Worm (Caenorhabditis elegans): ENCODE data around the gene F49H12.2.

Gene F49H12.2

DNA sequence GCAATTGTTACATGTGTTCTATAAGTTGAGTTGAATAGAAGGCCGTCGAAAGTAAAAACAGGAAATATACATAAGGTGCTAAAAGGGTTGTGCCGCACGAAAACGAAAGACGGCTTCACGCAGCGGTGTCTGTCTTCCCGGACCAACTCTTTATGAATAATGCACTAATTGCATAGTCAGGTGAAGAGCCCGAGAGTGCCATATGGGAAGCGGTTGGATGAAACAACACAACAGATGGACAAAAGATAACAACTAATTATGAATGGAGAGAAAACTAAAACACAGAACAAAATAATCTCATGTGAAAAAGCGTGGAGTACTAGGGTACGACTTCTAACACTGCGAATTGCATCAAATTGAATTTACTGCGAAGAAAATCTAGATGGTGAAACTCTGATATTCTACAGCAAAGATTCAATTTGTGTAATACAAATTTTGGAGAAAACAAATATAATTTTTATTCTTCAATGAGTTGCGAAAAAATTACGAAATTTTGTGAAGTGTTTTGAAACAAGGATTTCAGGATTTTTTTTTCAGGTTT lies 36.2 kb upstream of the F49H12.2 start:
- TF ChIP-seq mep-1 (tag; optimal IDR thresholded peaks at IDR 0.05) (peak; percentile 11), sptf-1 (tag; optimal IDR thresholded peaks at IDR 0.05) (no peak), ces-1 (GFP tag; optimal IDR thresholded peaks at IDR 0.05) (peak; percentile 88), cnd-1 (tag; optimal IDR thresholded peaks at IDR 0.05) (peak; percentile 76), nhr-2 (tag; optimal IDR thresholded peaks at IDR 0.05) (no peak), bed-3 (GFP tag; optimal IDR thresholded peaks at IDR 0.05) (no peak), lin-32 (GFP tag; optimal IDR thresholded peaks at IDR 0.05) (peak; percentile 90)

DNA sequence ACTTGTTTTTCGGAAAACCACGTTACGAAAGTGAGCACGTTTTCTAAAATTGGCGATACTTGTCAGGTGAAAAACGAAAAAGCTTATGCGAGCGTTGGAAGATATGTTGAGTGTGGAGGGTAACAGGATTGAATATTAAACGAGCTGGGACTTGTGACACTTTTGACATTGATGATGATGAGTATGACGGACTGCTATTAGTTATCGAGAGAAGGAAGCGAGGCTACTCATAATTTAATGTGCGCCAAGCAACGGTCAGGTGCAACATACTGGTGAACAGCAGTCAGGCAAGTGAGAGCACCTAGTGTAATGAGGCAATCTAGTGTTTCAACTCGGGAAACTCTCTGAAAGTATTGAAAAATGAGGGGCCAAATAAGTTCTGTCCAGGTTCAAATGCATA lies 34.9 kb upstream of the F49H12.2 start:
- TF ChIP-seq unc-62 (GFP tag; optimal IDR thresholded peaks at IDR 0.05) (peak; percentile 92), hlh-1 (tag; optimal IDR thresholded peaks at IDR 0.05) (peak; percentile 80), ham-2 (GFP tag; optimal IDR thresholded peaks at IDR 0.05) (no peak)

DNA sequence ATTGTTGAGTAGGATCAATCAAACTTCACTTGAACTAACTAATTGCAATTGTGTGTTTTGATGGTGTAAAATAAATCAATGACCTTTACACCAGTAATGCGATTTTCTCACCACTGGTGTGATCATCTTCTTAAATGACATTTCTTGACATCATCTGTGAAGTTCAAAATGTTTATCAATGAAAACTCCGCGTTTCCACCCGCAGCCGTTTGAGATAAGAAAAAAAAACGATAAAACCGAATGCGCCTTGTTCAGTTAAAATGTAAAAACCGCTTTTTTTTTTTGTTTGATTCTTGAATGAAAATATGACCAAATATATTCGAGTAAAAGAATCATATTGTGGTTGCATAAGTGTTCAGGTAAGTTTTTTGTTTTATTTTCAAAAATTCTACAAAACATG lies 33.5 kb upstream of the F49H12.2 start, which contains the start of gene Y102A11A.1:
TSS of gene Y102A11A.1 (plus strand) at position 223 of the 400 bp plus-strand sequence.
- no peak for TF ChIP-seq cnd-1 (tag; optimal IDR thresholded peaks at IDR 0.05)
- TF ChIP-seq snpc-4 (tag; optimal IDR thresholded peaks at IDR 0.05) = no peak

DNA sequence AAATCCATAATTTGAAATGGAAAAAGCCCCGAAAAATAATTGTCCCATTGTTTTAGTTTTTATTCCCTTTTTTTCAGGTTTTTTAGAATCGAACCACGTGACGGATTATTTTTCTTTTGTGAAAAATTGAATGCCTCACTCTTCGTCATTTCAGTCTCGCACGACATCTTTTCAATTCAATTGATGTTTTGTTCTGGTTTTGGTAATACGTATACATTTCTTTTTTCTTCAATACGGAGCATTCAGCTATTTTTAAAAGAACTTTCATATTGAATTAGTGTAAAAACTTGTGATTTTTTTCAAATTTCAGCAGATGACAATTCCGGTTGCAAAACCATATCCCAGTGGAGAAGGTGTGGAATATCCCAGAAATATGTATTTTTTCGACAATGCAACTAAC lies 20.4 kb upstream of the F49H12.2 start, which contains the start of gene F49H12.7:
TSS of gene F49H12.7 (plus strand) at position 301 of the 400 bp plus-strand sequence.
- no peak for TF ChIP-seq zip-8 (tag; optimal IDR thresholded peaks at IDR 0.05)
- TF ChIP-seq sem-2 (GFP tag; optimal IDR thresholded peaks at IDR 0.05) = no peak
- TF ChIP-seq elt-1 (tag; optimal IDR thresholded peaks at IDR 0.05; ENCODE audit: borderline replicate concordance, insufficient read depth) = no peak

DNA sequence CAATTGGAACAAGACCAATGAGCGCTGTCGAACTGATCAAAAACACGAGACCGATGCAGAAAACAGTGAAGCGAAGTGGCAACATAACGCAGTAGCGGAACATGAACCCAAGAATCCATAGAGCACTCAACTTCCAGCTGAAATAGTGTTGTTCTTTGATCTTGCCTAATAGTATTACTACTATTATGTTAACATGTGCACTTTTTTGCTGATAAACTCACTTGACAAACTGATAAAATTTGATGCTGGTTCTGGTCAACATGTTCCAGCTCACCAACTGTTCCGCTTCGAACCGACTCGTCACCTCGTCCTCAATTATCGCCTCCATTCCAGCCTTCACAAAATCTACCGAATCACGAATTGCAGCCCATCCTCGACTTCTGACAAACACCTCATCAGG lies 16.8 kb upstream of the F49H12.2 start:
- TF ChIP-seq ces-1 (GFP tag; optimal IDR thresholded peaks at IDR 0.05) (no peak), ztf-11 (tag; optimal IDR thresholded peaks at IDR 0.05) (no peak), mls-2 (tag; optimal IDR thresholded peaks at IDR 0.05) (no peak), unc-120 (tag; optimal IDR thresholded peaks at IDR 0.05; ENCODE audit: poor library complexity, severe bottlenecking) (no peak), ceh-43 (GFP tag; optimal IDR thresholded peaks at IDR 0.05) (no peak), flh-1 (GFP tag; optimal IDR thresholded peaks at IDR 0.05) (no peak), sem-2 (GFP tag; optimal IDR thresholded peaks at IDR 0.05) (no peak), bed-3 (GFP tag; optimal IDR thresholded peaks at IDR 0.05) (no peak), mab-5 (tag; optimal IDR thresholded peaks at IDR 0.05) (no peak), lin-13 (tag; optimal IDR thresholded peaks at IDR 0.05) (no peak), elt-1 (tag; optimal IDR thresholded peaks at IDR 0.05; ENCODE audit: borderline replicate concordance, insufficient read depth) (no peak), nhr-12 (tag; optimal IDR thresholded peaks at IDR 0.05) (no peak), drap-1 (GFP tag; optimal IDR thresholded peaks at IDR 0.05) (no peak), pha-4 (tag; optimal IDR thresholded peaks at IDR 0.05) (no peak), M03D4.4 (tag; optimal IDR thresholded peaks at IDR 0.05) (no peak), sptf-1 (tag; optimal IDR thresholded peaks at IDR 0.05) (no peak), hlh-1 (tag; optimal IDR thresholded peaks at IDR 0.05) (no peak), nhr-237 (tag; optimal IDR thresholded peaks at IDR 0.05) (no peak), nhr-76 (tag; optimal IDR thresholded peaks at IDR 0.05) (no peak)

DNA sequence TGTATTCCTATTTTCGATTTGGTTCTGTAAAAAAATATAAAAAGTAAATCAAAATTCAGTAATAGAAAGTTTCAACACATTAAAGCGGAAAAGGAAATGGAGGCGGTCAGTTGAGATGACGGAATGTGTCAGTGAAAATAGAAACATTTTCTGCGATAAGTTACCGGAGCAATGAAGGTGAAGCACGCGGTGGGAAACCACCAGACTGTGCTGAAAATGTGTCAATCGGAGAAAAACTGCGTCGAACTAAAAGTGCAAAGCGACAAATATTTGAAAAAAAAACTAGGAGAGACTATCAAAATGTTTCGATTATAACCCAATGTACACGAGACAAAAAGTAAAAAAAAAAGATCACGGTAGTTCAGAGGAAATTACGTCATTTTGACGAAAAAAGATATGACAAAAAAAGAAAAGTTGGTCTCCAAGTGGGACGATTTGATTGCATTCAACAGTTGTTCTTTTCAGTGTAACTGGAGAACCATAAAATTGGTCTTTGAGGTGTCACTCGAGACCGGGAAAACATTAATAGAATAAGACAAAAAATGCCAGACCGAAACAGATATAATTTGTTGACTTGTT lies 14.6 kb upstream of the F49H12.2 start, which contains the start of gene acl-4:
TSS of gene acl-4 (minus strand) at position 27 of the 579 bp plus-strand sequence.
- TF ChIP-seq bed-3 (GFP tag; optimal IDR thresholded peaks at IDR 0.05) (no peak), mab-5 (tag; optimal IDR thresholded peaks at IDR 0.05) (no peak), cnd-1 (tag; optimal IDR thresholded peaks at IDR 0.05) (no peak), tbx-8 (GFP tag; optimal IDR thresholded peaks at IDR 0.05) (no peak), elt-3 (tag; optimal IDR thresholded peaks at IDR 0.05) (no peak)

Measured in whole organism, mixed stage, embryonic.